Fruit fly (Drosophila melanogaster) whole organism, pupa: ENCODE data around the gene CG16762.

Experiments
- CG10348 ChIP-seq: fragments of 200-800 bp; sonication (Bioruptor generic); IDR thresholded peaks from 2 replicates; pipeline ENCODE4 v1.3.6; 2022; ENCODE audit warnings: missing biosample characterization, missing genetic modification characterization
- CG12605 ChIP-seq: fragments of 200-800 bp; sonication (Bioruptor generic); IDR thresholded peaks from 2 replicates; pipeline ENCODE4 v1.3.6; 2022; ENCODE audit warnings: missing biosample characterization, missing genetic modification characterization
- CG13204 ChIP-seq: fragments of 200-800 bp; sonication (Bioruptor generic); optimal IDR thresholded peaks from 2 replicates; lab custom pipeline; 2018; ENCODE audit warnings: missing biosample characterization, mild to moderate bottlenecking, missing genetic modification characterization, moderate library complexity
- CG14655 ChIP-seq: fragments of 200-800 bp; sonication (Bioruptor generic); optimal IDR thresholded peaks from 3 replicates; lab custom pipeline; 2017; ENCODE audit warnings: mild to moderate bottlenecking, missing biosample characterization, missing genetic modification reagents, missing genetic modification characterization
- CG15710 ChIP-seq: fragments of 200-800 bp; sonication (Bioruptor generic); optimal IDR thresholded peaks from 2 replicates; lab custom pipeline; 2018; ENCODE audit warnings: missing biosample characterization, mild to moderate bottlenecking, missing genetic modification characterization, moderate library complexity
- CG17806 ChIP-seq: fragments of 200-800 bp; sonication (Bioruptor generic); optimal IDR thresholded peaks from 2 replicates; lab custom pipeline; 2018; ENCODE audit warnings: missing biosample characterization, mild to moderate bottlenecking, missing genetic modification characterization, moderate library complexity
- CG32121 ChIP-seq: fragments of 200-800 bp; sonication (Bioruptor generic); IDR thresholded peaks from 2 replicates; pipeline ENCODE4 v1.3.6; 2022; ENCODE audit warnings: missing biosample characterization, missing genetic modification characterization
- CG34367 ChIP-seq: fragments of 200-800 bp; sonication (Bioruptor generic); optimal IDR thresholded peaks from 2 replicates; lab custom pipeline; 2018; ENCODE audit warnings: missing biosample characterization, mild to moderate bottlenecking, missing genetic modification characterization
- CG4496 ChIP-seq: fragments of 200-800 bp; sonication (Bioruptor generic); IDR thresholded peaks from 3 replicates; pipeline ENCODE4 v1.3.6; 2022; ENCODE audit warnings: missing biosample characterization, missing genetic modification characterization
- CG8159 ChIP-seq: fragments of 200-800 bp; sonication (Bioruptor generic); optimal IDR thresholded peaks from 3 replicates; lab custom pipeline; 2018; ENCODE audit warnings: missing biosample characterization, mild to moderate bottlenecking, missing genetic modification characterization, moderate library complexity
- CG8301 ChIP-seq: fragments of 200-800 bp; sonication (Bioruptor generic); optimal IDR thresholded peaks from 2 replicates; lab custom pipeline; 2018; ENCODE audit warnings: missing biosample characterization, mild to moderate bottlenecking, missing genetic modification characterization
- CG9948 ChIP-seq: fragments of 200-800 bp; sonication (Bioruptor generic); optimal IDR thresholded peaks from 2 replicates; lab custom pipeline; 2018; ENCODE audit warnings: missing biosample characterization, mild to moderate bottlenecking, missing genetic modification characterization, moderate library complexity
- D1 ChIP-seq: fragments of 200-800 bp; sonication (Bioruptor generic); optimal IDR thresholded peaks from 2 replicates; lab custom pipeline; 2018; ENCODE audit warnings: missing biosample characterization, mild to moderate bottlenecking, missing genetic modification characterization, moderate library complexity
- EcR ChIP-seq: fragments of 200-800 bp; sonication (Bioruptor generic); optimal IDR thresholded peaks from 3 replicates; lab custom pipeline; 2019; ENCODE audit warnings: missing biosample characterization, missing genetic modification characterization, mild to moderate bottlenecking, moderate library complexity, missing genetic modification reagents
- Ets98B ChIP-seq: fragments of 200-800 bp; sonication (Bioruptor generic); IDR thresholded peaks from 2 replicates; pipeline ENCODE4 v1.3.6; 2022; ENCODE audit warnings: missing biosample characterization, missing genetic modification characterization
- Pif1A ChIP-seq: fragments of 200-800 bp; sonication (Bioruptor generic); optimal IDR thresholded peaks from 3 replicates; lab custom pipeline; 2016; ENCODE audit warnings: missing biosample characterization, missing genetic modification characterization
- Pif1B ChIP-seq: fragments of 200-800 bp; sonication (Bioruptor generic); optimal IDR thresholded peaks from 3 replicates; lab custom pipeline; 2016; ENCODE audit warnings: missing biosample characterization, missing genetic modification characterization
- Snoo ChIP-seq: fragments of 200-800 bp; sonication (Bioruptor generic); optimal IDR thresholded peaks from 3 replicates; lab custom pipeline; 2017; ENCODE audit warnings: missing biosample characterization, mild to moderate bottlenecking, missing genetic modification characterization, inconsistent platforms
- fd96Ca ChIP-seq: fragments of 200-800 bp; sonication (Bioruptor generic); IDR thresholded peaks from 3 replicates; pipeline ENCODE4 v1.3.6; 2022; ENCODE audit warnings: missing biosample characterization, missing genetic modification characterization
- gl ChIP-seq: fragments of 200-800 bp; sonication (Bioruptor generic); optimal IDR thresholded peaks from 2 replicates; lab custom pipeline; 2018; ENCODE audit warnings: missing biosample characterization, mild to moderate bottlenecking, missing genetic modification characterization
- rn ChIP-seq: fragments of 200-800 bp; sonication (Bioruptor generic); IDR thresholded peaks from 2 replicates; pipeline ENCODE4 v1.3.6; 2022; ENCODE audit warnings: missing biosample characterization, missing genetic modification characterization

Gene CG16762

DNA sequence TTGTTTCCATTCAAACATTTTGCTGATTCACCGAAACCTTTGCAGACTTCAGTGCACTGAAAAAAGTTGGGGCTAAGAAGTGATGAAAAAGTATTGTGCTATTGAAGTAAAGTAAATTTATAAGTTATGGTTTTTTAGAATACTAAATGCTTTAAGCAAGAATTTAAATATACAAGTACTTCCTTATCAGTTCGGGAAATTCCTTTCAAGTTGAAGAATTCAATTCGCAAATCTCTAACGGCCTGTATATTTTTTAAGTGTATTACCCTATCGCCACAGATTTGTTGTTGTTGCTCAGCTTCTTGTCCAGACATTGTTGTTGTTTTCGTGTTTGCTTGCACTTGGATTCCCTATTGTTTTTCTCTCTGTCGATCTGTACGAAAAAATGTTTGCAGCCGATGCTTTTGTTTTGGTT is 8.0 kb downstream of the CG16762 start:
- peak; percentile 82 for TF ChIP-seq fd96Ca (GFP tag; lab: Robert Waterston, UW)
- TF ChIP-seq Pif1B (GFP tag; lab: Kevin White, UChicago), result peak; percentile 74
- 0 out of 2 replicates have a peak, but pooled peaks have one; percentile 8 for TF ChIP-seq rn (GFP tag; lab: Robert Waterston, UW)
- peak; percentile 79 for TF ChIP-seq CG15710 (tag; lab: Kevin White, UChicago)
- peak; percentile 43 for TF ChIP-seq gl
- TF ChIP-seq CG9948 (tag; lab: Kevin White, UChicago), result peak; percentile 76
- TF ChIP-seq CG14655, result peak; percentile 82
- TF ChIP-seq EcR, result no peak
- peak; percentile 70 for TF ChIP-seq Snoo (tag; lab: Kevin White, UChicago)
- TF ChIP-seq CG32121 (GFP tag; lab: Robert Waterston, UW), result peak; percentile 81
- TF ChIP-seq CG17806, result peak; percentile 82
- peak; percentile 45 for TF ChIP-seq CG13204 (GFP tag; lab: Kevin White, UChicago)
- peak; percentile 87; the same call in 2 of the 3 replicates for TF ChIP-seq CG4496
- peak; percentile 85 for TF ChIP-seq CG8159 (tag; lab: Kevin White, UChicago)
- TF ChIP-seq CG34367 (tag; lab: Kevin White, UChicago), result peak; percentile 66
- peak; percentile 81 for TF ChIP-seq Pif1A (GFP tag; lab: Kevin White, UChicago)
- peak; percentile 82 for TF ChIP-seq Ets98B
- peak; percentile 54 for TF ChIP-seq D1
- TF ChIP-seq CG8301 (tag; lab: Kevin White, UChicago), result peak; percentile 75
- TF ChIP-seq CG10348 (GFP tag; lab: Robert Waterston, UW), result no peak
- TF ChIP-seq CG12605 (GFP tag; lab: Robert Waterston, UW), result peak; percentile 65; the same call in 1 of the 2 replicates

dm6 chr3L:2466411-2467015 is 8.9 kb downstream of the CG16762 start:
- TF ChIP-seq gl (peak; percentile 29), Pif1B (GFP tag; lab: Kevin White, UChicago) (no peak), EcR (peak; percentile 35), CG4496 (peak; percentile 49; the same call in 2 of the 3 replicates), fd96Ca (GFP tag; lab: Robert Waterston, UW) (0 out of 3 replicates have a peak, but pooled peaks have one; percentile 29), Pif1A (GFP tag; lab: Kevin White, UChicago) (no peak), CG12605 (GFP tag; lab: Robert Waterston, UW) (peak; percentile 40; the same call in 1 of the 2 replicates), CG9948 (tag; lab: Kevin White, UChicago) (no peak), CG8159 (tag; lab: Kevin White, UChicago) (peak; percentile 2), CG13204 (GFP tag; lab: Kevin White, UChicago) (peak; percentile 21), CG34367 (tag; lab: Kevin White, UChicago) (no peak), Ets98B (peak; percentile 55; the same call in 1 of the 2 replicates), Snoo (tag; lab: Kevin White, UChicago) (peak; percentile 24), CG17806 (no peak), D1 (no peak), CG32121 (GFP tag; lab: Robert Waterston, UW) (no peak)
- TF ChIP-seq, all 21 proteins: peak for 9

DNA sequence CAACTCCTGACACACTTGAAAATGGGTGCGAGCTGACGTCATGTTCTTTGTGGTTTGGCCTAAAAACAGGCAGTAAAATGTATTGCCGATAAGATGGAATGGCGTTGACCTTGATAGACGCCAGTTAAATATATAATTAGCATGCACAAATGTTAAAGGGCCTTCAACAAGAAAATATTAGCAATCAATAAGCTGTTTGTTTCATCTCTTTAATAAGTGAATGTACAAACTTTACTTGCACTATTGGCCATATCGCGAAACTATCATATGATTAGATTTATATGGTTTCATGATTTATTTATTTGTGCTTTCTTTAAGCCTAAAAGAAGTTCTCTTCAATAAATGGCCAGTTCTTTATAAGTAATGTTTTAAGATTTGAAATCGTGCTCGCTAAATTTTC is 13.4 kb downstream of the CG16762 start:
- TF ChIP-seq Snoo (tag; lab: Kevin White, UChicago), result no peak
- TF ChIP-seq D1, result no peak
- no peak for TF ChIP-seq CG15710 (tag; lab: Kevin White, UChicago)
- TF ChIP-seq gl, result no peak
- TF ChIP-seq CG17806, result no peak
- TF ChIP-seq Pif1A (GFP tag; lab: Kevin White, UChicago), result no peak
- TF ChIP-seq fd96Ca (GFP tag; lab: Robert Waterston, UW), result no peak
- TF ChIP-seq CG9948 (tag; lab: Kevin White, UChicago), result no peak
- TF ChIP-seq EcR, result no peak
- no peak for TF ChIP-seq rn (GFP tag; lab: Robert Waterston, UW)
- TF ChIP-seq CG14655, result no peak
- TF ChIP-seq CG8159 (tag; lab: Kevin White, UChicago), result no peak
- no peak for TF ChIP-seq CG8301 (tag; lab: Kevin White, UChicago)
- no peak for TF ChIP-seq Ets98B
- TF ChIP-seq CG34367 (tag; lab: Kevin White, UChicago), result no peak
- TF ChIP-seq CG32121 (GFP tag; lab: Robert Waterston, UW), result no peak
- TF ChIP-seq CG4496, result no peak
- no peak for TF ChIP-seq CG10348 (GFP tag; lab: Robert Waterston, UW)

dm6 chr3L:2458763-2459162 is 16.7 kb downstream of the CG16762 start:
- TF ChIP-seq CG8301 (tag; lab: Kevin White, UChicago), result no peak
- TF ChIP-seq CG34367 (tag; lab: Kevin White, UChicago), result no peak
- TF ChIP-seq CG13204 (GFP tag; lab: Kevin White, UChicago), result no peak
- no peak for TF ChIP-seq Ets98B
- no peak for TF ChIP-seq rn (GFP tag; lab: Robert Waterston, UW)

- TF ChIP-seq CG4496 (peak; percentile 65; the same call in 1 of the 3 replicates), Ets98B (peak; percentile 51), fd96Ca (GFP tag; lab: Robert Waterston, UW) (peak; percentile 48; the same call in 1 of the 3 replicates), CG12605 (GFP tag; lab: Robert Waterston, UW) (peak; percentile 29), CG9948 (tag; lab: Kevin White, UChicago) (no peak)
These were observed 17.7 kb downstream of the CG16762 start for dm6 chr3L:2457557-2458240.
